Worm (Caenorhabditis elegans) whole organism, early embryonic: ENCODE results near the gene hpo-10.

ENCODE experiments used
- B0310.2 ChIP-seq: sonication (generic microtip); optimal IDR thresholded peaks from 2 replicates; lab custom pipeline; 2016; ENCODE audit warnings: mild to moderate bottlenecking, missing genetic modification characterization, missing compliant biosample characterization
- F13C5.2 ChIP-seq: sonication (generic microtip); optimal IDR thresholded peaks from 2 replicates; lab custom pipeline; 2017; ENCODE audit warnings: mild to moderate bottlenecking, missing genetic modification characterization, inconsistent platforms, missing compliant biosample characterization
- aly-1 ChIP-seq: sonication (generic microtip); optimal IDR thresholded peaks from 2 replicates; lab custom pipeline; 2016; ENCODE audit warnings: missing genetic modification characterization, missing compliant biosample characterization
- ama-1 ChIP-seq: fragments of 150-350 bp; optimal IDR thresholded peaks from 2 replicates; lab custom pipeline; 2014
- ceh-13 ChIP-seq: fragments of 200-800 bp; sonication (Bioruptor generic); optimal IDR thresholded peaks from 2 replicates; lab custom pipeline; 2018; ENCODE audit warnings: mild to moderate bottlenecking, missing genetic modification characterization, missing compliant biosample characterization
- ceh-36 ChIP-seq: sonication (generic microtip); optimal IDR thresholded peaks from 2 replicates; lab custom pipeline; 2016; ENCODE audit warnings: missing genetic modification characterization, inconsistent platforms, missing compliant biosample characterization
- ets-7 ChIP-seq: sonication (generic microtip); optimal IDR thresholded peaks from 2 replicates; lab custom pipeline; 2016; ENCODE audit warnings: missing genotype, missing genetic modification characterization, missing compliant biosample characterization
- flt-1 ChIP-seq: fragments of 200-800 bp; sonication (Bioruptor generic); IDR thresholded peaks from 2 replicates; pipeline ENCODE4 v1.3.6; 2022; ENCODE audit warnings: missing genetic modification characterization, missing compliant biosample characterization
- hmbx-1 ChIP-seq: sonication (generic microtip); optimal IDR thresholded peaks from 2 replicates; lab custom pipeline; 2016; ENCODE audit warnings: mild to moderate bottlenecking, missing genetic modification characterization, missing compliant biosample characterization
- hmg-4 ChIP-seq: fragments of 200-800 bp; sonication (Bioruptor generic); optimal IDR thresholded peaks from 2 replicates; lab custom pipeline; 2018; ENCODE audit warnings: mild to moderate bottlenecking, missing genetic modification characterization, missing compliant biosample characterization
- hnd-1 ChIP-seq: sonication (generic microtip); optimal IDR thresholded peaks from 2 replicates; lab custom pipeline; 2016; ENCODE audit warnings: missing genetic modification characterization, missing compliant biosample characterization
- pes-1 ChIP-seq: fragments of 200-800 bp; sonication (Bioruptor generic); IDR thresholded peaks from 2 replicates; pipeline ENCODE4 v1.3.6; 2022; ENCODE audit warnings: missing genetic modification reagents, missing genetic modification characterization, missing compliant biosample characterization
- scrt-1 ChIP-seq: fragments of 200-800 bp; sonication (Bioruptor generic); IDR thresholded peaks from 2 replicates; pipeline ENCODE4 v1.3.6; 2022; ENCODE audit warnings: missing genetic modification characterization, missing compliant biosample characterization
- sea-1 ChIP-seq: fragments of 200-800 bp; sonication (Bioruptor generic); conservative IDR thresholded peaks from 2 replicates; pipeline ENCODE4 v1.3.6; 2022; ENCODE audit warnings: missing genetic modification characterization, missing compliant biosample characterization
- tbx-11 ChIP-seq: fragments of 200-800 bp; sonication (Bioruptor generic); IDR thresholded peaks from 2 replicates; pipeline ENCODE4 v1.3.6; 2022; ENCODE audit warnings: missing genetic modification characterization, missing compliant biosample characterization
- tbx-37 ChIP-seq: fragments of 200-800 bp; sonication (Bioruptor generic); conservative IDR thresholded peaks from 2 replicates; pipeline ENCODE4 v1.3.6; 2022; ENCODE audit warnings: missing genetic modification reagents, missing genetic modification characterization, missing compliant biosample characterization
- tra-4 ChIP-seq: sonication (generic microtip); optimal IDR thresholded peaks from 2 replicates; lab custom pipeline; 2017; ENCODE audit warnings: missing genetic modification characterization, missing compliant biosample characterization

The hpo-10 gene

DNA sequence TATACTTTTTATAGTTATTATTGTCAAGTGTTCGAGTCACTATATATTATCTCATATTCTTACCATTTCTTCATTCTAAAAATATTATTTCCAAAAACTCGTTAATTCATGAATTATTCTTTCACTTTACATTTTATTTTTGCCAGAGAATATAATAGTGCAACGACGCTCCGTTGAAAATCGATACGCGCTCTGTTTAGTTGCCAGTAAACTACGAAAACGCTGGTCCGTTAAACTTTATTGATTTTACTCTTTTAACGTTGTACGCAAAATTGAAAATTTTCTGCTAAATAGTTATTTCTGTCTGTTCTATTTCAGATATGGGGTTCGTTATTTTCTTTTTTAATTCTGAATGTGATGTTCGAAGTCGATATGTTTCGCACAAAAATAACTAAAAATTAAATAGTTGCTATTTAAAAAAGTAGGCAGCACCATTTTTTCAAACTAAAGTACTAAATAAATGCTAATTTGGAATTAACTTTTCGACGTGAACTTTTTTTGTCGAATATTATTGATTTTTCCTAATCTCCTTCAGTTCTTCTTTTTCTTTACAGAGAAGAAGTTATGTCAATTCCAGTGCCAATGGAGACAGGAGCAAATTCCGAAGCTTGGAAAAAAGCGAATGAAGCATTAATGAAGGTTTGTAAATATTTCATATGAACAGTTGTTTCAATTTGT, at the start of gene hpo-10:
Gene hpo-10, plus strand, starts transcription at position 199 of the 678 bp plus-strand sequence.
- TF ChIP-seq hnd-1 (no peak), B0310.2 (tag; lab: Kevin White, UChicago) (no peak), sea-1 (GFP tag; lab: Robert Waterston, UW) (no peak), ama-1 (lab: Kevin White, UChicago) (no peak), flt-1 (GFP tag; lab: Robert Waterston, UW) (no peak), hmg-4 (GFP tag; lab: Kevin White, UChicago) (no peak), hmbx-1 (tag; lab: Kevin White, UChicago) (no peak), F13C5.2 (tag; lab: Kevin White, UChicago) (no peak), ets-7 (tag; lab: Kevin White, UChicago) (no peak), ceh-13 (no peak), tbx-37 (GFP tag; lab: Robert Waterston, UW) (no peak), tbx-11 (GFP tag; lab: Robert Waterston, UW) (no peak), pes-1 (no peak), aly-1 (tag; lab: Kevin White, UChicago) (no peak), tra-4 (no peak)

DNA sequence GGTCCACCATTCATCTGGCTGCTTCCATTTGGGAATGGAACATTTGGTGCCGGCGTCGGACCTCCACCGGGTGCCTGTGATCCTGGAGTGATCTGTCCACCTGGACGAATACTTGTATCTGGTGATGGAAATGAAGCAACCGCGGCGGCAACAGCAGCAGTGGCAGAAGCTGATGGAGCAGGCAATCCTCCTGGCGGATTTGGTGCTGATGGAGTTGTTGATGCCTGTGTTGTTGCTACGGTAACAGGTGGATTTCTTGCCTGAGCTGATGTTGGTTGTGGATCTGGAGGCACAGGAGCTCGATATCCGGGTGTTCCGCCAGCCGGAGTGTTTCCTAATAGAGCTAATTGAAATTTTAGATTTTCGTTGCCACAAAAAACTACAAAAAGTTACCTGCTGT, 46.8 kb upstream of the hpo-10 start:
- no peak for TF ChIP-seq tbx-37 (GFP tag; lab: Robert Waterston, UW)
- TF ChIP-seq scrt-1 = no peak
- TF ChIP-seq hnd-1 = no peak

ce11 chrIII:5833376-5833775, 45.9 kb upstream of the hpo-10 start, which contains the start of the genes R12B2.13 and mdt-15:
TSS of gene R12B2.13 (minus strand) at chrIII:5833476.
TSS of gene mdt-15 (minus strand) at chrIII:5833751.
- TF ChIP-seq F13C5.2 (tag; lab: Kevin White, UChicago) (no peak), hmg-4 (GFP tag; lab: Kevin White, UChicago) (no peak), ceh-36 (tag; lab: Kevin White, UChicago) (no peak), B0310.2 (tag; lab: Kevin White, UChicago) (no peak), ama-1 (lab: Kevin White, UChicago) (no peak), aly-1 (tag; lab: Kevin White, UChicago) (no peak), ets-7 (tag; lab: Kevin White, UChicago) (no peak), scrt-1 (no peak), sea-1 (GFP tag; lab: Robert Waterston, UW) (no peak), tra-4 (no peak), tbx-37 (GFP tag; lab: Robert Waterston, UW) (no peak), ceh-13 (no peak), flt-1 (GFP tag; lab: Robert Waterston, UW) (no peak), hnd-1 (no peak), pes-1 (no peak), hmbx-1 (tag; lab: Kevin White, UChicago) (no peak)

DNA sequence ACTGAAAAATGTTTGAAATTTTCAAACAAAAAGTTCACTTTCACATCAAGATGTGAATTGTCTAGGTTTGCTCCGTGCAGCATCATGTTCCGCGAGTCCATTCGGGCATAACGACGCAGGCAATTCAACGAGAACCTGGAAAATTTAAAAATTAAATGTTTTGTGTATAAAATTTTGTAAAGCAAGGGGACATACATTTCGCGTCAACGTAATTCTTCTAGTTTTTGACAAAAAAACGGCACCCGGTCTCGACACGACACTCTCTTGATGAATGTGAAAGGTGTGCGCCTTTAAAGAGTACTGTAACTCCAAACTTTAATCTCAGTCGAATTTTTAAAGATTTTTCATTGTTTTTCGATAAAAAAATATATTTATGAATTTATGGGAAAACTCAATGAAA, 45.2 kb upstream of the hpo-10 start, which contains the start of gene R12B2.6:
Gene R12B2.6, minus strand, starts transcription at position 101 of the 400 bp plus-strand sequence.
- TF ChIP-seq aly-1 (tag; lab: Kevin White, UChicago) = no peak
- no peak for TF ChIP-seq sea-1 (GFP tag; lab: Robert Waterston, UW)
- TF ChIP-seq ceh-36 (tag; lab: Kevin White, UChicago) = no peak
- no peak for TF ChIP-seq ama-1 (lab: Kevin White, UChicago)
- no peak for TF ChIP-seq tbx-37 (GFP tag; lab: Robert Waterston, UW)
- no peak for TF ChIP-seq tra-4
- TF ChIP-seq hmg-4 (GFP tag; lab: Kevin White, UChicago) = no peak
- TF ChIP-seq ets-7 (tag; lab: Kevin White, UChicago) = no peak
- no peak for TF ChIP-seq F13C5.2 (tag; lab: Kevin White, UChicago)
- no peak for TF ChIP-seq B0310.2 (tag; lab: Kevin White, UChicago)
- no peak for TF ChIP-seq hnd-1
- TF ChIP-seq flt-1 (GFP tag; lab: Robert Waterston, UW) = no peak
- no peak for TF ChIP-seq scrt-1
- TF ChIP-seq ceh-13 = no peak
- no peak for TF ChIP-seq hmbx-1 (tag; lab: Kevin White, UChicago)
- no peak for TF ChIP-seq tbx-11 (GFP tag; lab: Robert Waterston, UW)
- TF ChIP-seq pes-1 = no peak

DNA sequence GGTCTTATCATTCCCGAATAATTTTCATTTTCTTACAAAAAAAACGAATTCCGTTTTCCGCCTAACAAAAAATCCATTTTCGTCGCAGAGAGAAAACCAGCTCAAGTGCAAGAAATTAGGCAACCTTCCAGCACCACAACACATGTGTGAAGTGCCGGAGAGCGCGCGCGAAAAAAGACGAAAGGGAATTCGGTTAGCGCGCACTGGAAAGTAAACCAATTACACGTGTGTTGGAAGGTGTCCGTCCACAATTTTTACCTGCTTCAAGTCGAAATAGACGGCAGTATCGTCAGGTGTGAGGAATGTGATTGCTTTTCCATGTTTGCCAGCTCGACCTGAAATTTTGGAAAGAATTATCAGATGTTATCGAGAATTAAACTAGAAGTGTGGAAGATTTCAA, 44.6 kb upstream of the hpo-10 start:
- TF ChIP-seq B0310.2 (tag; lab: Kevin White, UChicago) (no peak), aly-1 (tag; lab: Kevin White, UChicago) (no peak), flt-1 (GFP tag; lab: Robert Waterston, UW) (no peak), tbx-11 (GFP tag; lab: Robert Waterston, UW) (no peak), ama-1 (lab: Kevin White, UChicago) (no peak), ceh-36 (tag; lab: Kevin White, UChicago) (no peak), tra-4 (no peak)

ce11 chrIII:5835163-5835871, 44.0 kb upstream of the hpo-10 start:
- TF ChIP-seq hmbx-1 (tag; lab: Kevin White, UChicago) (no peak), B0310.2 (tag; lab: Kevin White, UChicago) (no peak), ama-1 (lab: Kevin White, UChicago) (no peak), aly-1 (tag; lab: Kevin White, UChicago) (no peak), tbx-11 (GFP tag; lab: Robert Waterston, UW) (no peak)

- TF ChIP-seq hnd-1 (no peak), ets-7 (tag; lab: Kevin White, UChicago) (no peak), hmbx-1 (tag; lab: Kevin White, UChicago) (no peak), ceh-13 (no peak), sea-1 (GFP tag; lab: Robert Waterston, UW) (no peak), flt-1 (GFP tag; lab: Robert Waterston, UW) (no peak), tbx-37 (GFP tag; lab: Robert Waterston, UW) (no peak), ama-1 (lab: Kevin White, UChicago) (no peak), scrt-1 (no peak)
These were observed 43.0 kb upstream of the hpo-10 start for ce11 chrIII:5836261-5836660.
